Worm (Caenorhabditis elegans): ENCODE measurements around the gene cyp-25A1.

- TF ChIP-seq ama-1 (optimal IDR thresholded peaks at IDR 0.05) (no peak), syd-9 (tag; optimal IDR thresholded peaks at IDR 0.05) (no peak), pqm-1 (tag; optimal IDR thresholded peaks at IDR 0.05) (no peak), ets-4 (tag; optimal IDR thresholded peaks at IDR 0.05) (no peak), dve-1 (tag; optimal IDR thresholded peaks at IDR 0.05) (no peak), nhr-232 (tag; optimal IDR thresholded peaks at IDR 0.05) (no peak), nhr-11 (tag; optimal IDR thresholded peaks at IDR 0.05) (no peak), gmeb-2 (tag; optimal IDR thresholded peaks at IDR 0.05) (no peak), ref-2 (tag; optimal IDR thresholded peaks at IDR 0.05) (no peak), nfya-1 (tag; optimal IDR thresholded peaks at IDR 0.05) (no peak), ceh-22 (tag; optimal IDR thresholded peaks at IDR 0.05) (no peak)
Observed at ce11 chrIII:3804422-3804821, 28.0 kb upstream of the cyp-25A1 start, which contains the start of gene xbx-5.

Measured in whole organism, late embryonic.